Worm (Caenorhabditis elegans) whole organism, L2 larva: ENCODE data around the gene F09C6.14.

ENCODE experiments used
- F13H6.1 ChIP-seq: sonication (generic microtip); optimal IDR thresholded peaks from 2 replicates; lab custom pipeline; 2016; ENCODE audit warnings: missing genetic modification characterization, missing compliant biosample characterization
- Y55F3AM.14 ChIP-seq: fragments of 200-800 bp; sonication (Bioruptor generic); optimal IDR thresholded peaks from 2 replicates; lab custom pipeline; 2018; ENCODE audit warnings: mild to moderate bottlenecking, missing genetic modification characterization, missing compliant biosample characterization
- aly-2 ChIP-seq: fragments of 150-350 bp; optimal IDR thresholded peaks from 2 replicates; lab custom pipeline; 2014; ENCODE audit warnings: missing biosample characterization, missing genetic modification characterization
- egl-27 ChIP-seq: sonication (generic microtip); optimal IDR thresholded peaks from 3 replicates; lab custom pipeline; 2017; ENCODE audit warnings: missing biosample characterization, missing genetic modification reagents, missing genetic modification characterization
- elt-1 ChIP-seq: fragments of 150-350 bp; optimal IDR thresholded peaks from 2 replicates; lab custom pipeline; 2014; ENCODE audit warnings: missing biosample characterization, missing genetic modification characterization
- lin-11 ChIP-seq: fragments of 150-350 bp; sonication (generic microtip); optimal IDR thresholded peaks from 2 replicates; lab custom pipeline; 2014; ENCODE audit warnings: missing biosample characterization, missing genetic modification characterization, inconsistent platforms, mixed read lengths
- lsy-2 ChIP-seq, 2 experiments: fragments of 150-350 bp in 1 of 2; sonication (generic microtip) in 1 of 2; optimal IDR thresholded peaks; 2 replicates each; lab custom pipeline; 2014 to 2017; ENCODE audit warnings: missing biosample characterization in 2 of 2, missing genetic modification characterization in 2 of 2
- mdl-1 ChIP-seq, 2 experiments: fragments of 150-350 bp in 1 of 2; sonication (generic microtip) in 1 of 2; optimal IDR thresholded peaks; 2 replicates each; lab custom pipeline; 2017; ENCODE audit warnings: missing biosample characterization in 2 of 2, missing genetic modification characterization in 2 of 2
- nhr-11 ChIP-seq: fragments of 150-350 bp; optimal IDR thresholded peaks from 2 replicates; lab custom pipeline; 2014; ENCODE audit warnings: missing biosample characterization, missing genetic modification characterization
- nhr-23 ChIP-seq: fragments of 150-350 bp; optimal IDR thresholded peaks from 2 replicates; lab custom pipeline; 2014; ENCODE audit warnings: missing biosample characterization, missing genetic modification reagents, missing genetic modification characterization
- unc-55 ChIP-seq: fragments of 150-350 bp; sonication (generic microtip); optimal IDR thresholded peaks from 3 replicates; lab custom pipeline; 2014; ENCODE audit warnings: missing biosample characterization, missing genetic modification reagents, missing genetic modification characterization
- zag-1 ChIP-seq: fragments of 150-350 bp; optimal IDR thresholded peaks from 2 replicates; lab custom pipeline; 2014; ENCODE audit warnings: missing biosample characterization, missing genetic modification characterization
- ztf-11 ChIP-seq: sonication (generic microtip); optimal IDR thresholded peaks from 2 replicates; lab custom pipeline; 2017; ENCODE audit warnings: missing biosample characterization, missing genetic modification characterization
- ztf-4 ChIP-seq: fragments of 150-350 bp; optimal IDR thresholded peaks from 2 replicates; lab custom pipeline; 2014; ENCODE audit warnings: missing biosample characterization, missing genetic modification characterization

DNA sequence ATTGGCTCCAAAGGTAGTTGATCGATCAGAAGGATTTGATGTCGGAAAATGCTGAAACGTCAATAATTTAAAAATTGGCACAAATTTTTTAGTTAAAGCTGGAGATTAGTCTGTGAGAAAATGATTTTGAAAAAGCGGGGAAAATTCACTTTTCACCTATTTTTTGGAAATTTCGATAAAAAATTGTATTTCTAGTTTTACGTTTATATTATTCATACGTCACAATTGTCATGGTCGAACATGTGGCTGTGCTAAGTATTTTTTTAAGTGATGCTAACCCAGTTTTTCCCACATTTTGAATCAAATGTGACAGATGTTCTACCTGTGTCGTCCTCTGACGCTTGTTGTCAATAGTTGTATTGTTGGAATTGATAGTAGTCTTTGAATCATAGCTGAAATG is 1.2 kb upstream of the F09C6.14 start:
- no peak for TF ChIP-seq egl-27
- no peak for TF ChIP-seq lin-11 (tag; lab: Kevin White, UChicago)
- no peak for TF ChIP-seq ztf-4 (tag; lab: Kevin White, UChicago)
- no peak for TF ChIP-seq nhr-11 (tag; lab: Kevin White, UChicago)
- no peak for TF ChIP-seq lsy-2 (tag; optimal IDR thresholded peaks at IDR 0.05; lab: Kevin White, UChicago)
- TF ChIP-seq nhr-23: no peak
- no peak for TF ChIP-seq unc-55
- TF ChIP-seq Y55F3AM.14: no peak
- TF ChIP-seq aly-2: no peak
- no peak for TF ChIP-seq zag-1
- no peak for TF ChIP-seq mdl-1 (tag; optimal IDR thresholded peaks at IDR 0.05; lab: Kevin White, UChicago)
- TF ChIP-seq elt-1: no peak
- TF ChIP-seq ztf-11 (tag; lab: Kevin White, UChicago): no peak
- no peak for TF ChIP-seq F13H6.1 (tag; lab: Kevin White, UChicago)
